Worm (Caenorhabditis elegans) whole organism, young adult: Measurements from ENCODE around the gene Y45F3A.5.

ENCODE experiments used
- B0019.2 ChIP-seq: fragments of 200-800 bp; sonication (Bioruptor generic); conservative IDR thresholded peaks from 2 replicates; pipeline ENCODE4 v1.3.6; 2022; ENCODE audit warnings: missing genetic modification reagents, missing genetic modification characterization, missing compliant biosample characterization
- B0035.1 ChIP-seq: sonication (generic microtip); optimal IDR thresholded peaks from 2 replicates; lab custom pipeline; 2016; ENCODE audit warnings: missing genetic modification characterization, mild to moderate bottlenecking, missing compliant biosample characterization, missing genotype, missing genetic modification reagents
- D2030.7 ChIP-seq: fragments of 200-800 bp; sonication (Bioruptor generic); IDR thresholded peaks from 2 replicates; pipeline ENCODE4 v1.3.6; 2022; ENCODE audit warnings: missing genetic modification reagents, missing genetic modification characterization, missing compliant biosample characterization
- F10E7.11 ChIP-seq: sonication (generic microtip); optimal IDR thresholded peaks from 2 replicates; lab custom pipeline; 2017; ENCODE audit warnings: mild to moderate bottlenecking, missing genetic modification characterization, moderate library complexity, missing compliant biosample characterization
- F22D6.2 ChIP-seq: sonication (generic microtip); optimal IDR thresholded peaks from 2 replicates; lab custom pipeline; 2016; ENCODE audit warnings: mild to moderate bottlenecking, missing genetic modification characterization, missing compliant biosample characterization
- F23B12.7 ChIP-seq: sonication (generic microtip); optimal IDR thresholded peaks from 2 replicates; lab custom pipeline; 2017; ENCODE audit warnings: missing genetic modification characterization, mild to moderate bottlenecking, missing compliant biosample characterization, antibody characterized with exemption, moderate library complexity; ENCODE audit not compliant: insufficient read depth
- F39B2.1 ChIP-seq: fragments of 200-800 bp; sonication (Bioruptor generic); IDR thresholded peaks from 2 replicates; pipeline ENCODE4 v1.3.6; 2022; ENCODE audit warnings: missing genetic modification reagents, missing genetic modification characterization, missing compliant biosample characterization
- F57A8.1 ChIP-seq: fragments of 200-800 bp; sonication (Bioruptor generic); optimal IDR thresholded peaks from 2 replicates; lab custom pipeline; 2018; ENCODE audit warnings: mild to moderate bottlenecking, missing genetic modification characterization, moderate library complexity, missing compliant biosample characterization
- F57C9.4 ChIP-seq: sonication (generic microtip); optimal IDR thresholded peaks from 2 replicates; lab custom pipeline; 2017; ENCODE audit warnings: mild to moderate bottlenecking, missing genetic modification characterization, missing compliant biosample characterization
- Y53G8AR.9 ChIP-seq: fragments of 200-800 bp; sonication (Bioruptor generic); conservative IDR thresholded peaks from 2 replicates; pipeline ENCODE4 v1.3.6; 2022; ENCODE audit warnings: missing genetic modification reagents, missing genetic modification characterization, missing compliant biosample characterization
- Y56A3A.18 ChIP-seq: fragments of 200-800 bp; sonication (Bioruptor generic); IDR thresholded peaks from 2 replicates; pipeline ENCODE4 v1.3.6; 2022; ENCODE audit warnings: missing genetic modification reagents, missing genetic modification characterization, missing compliant biosample characterization
- Y67H2A.10 ChIP-seq: fragments of 200-800 bp; sonication (Bioruptor generic); conservative IDR thresholded peaks from 2 replicates; pipeline ENCODE4 v1.3.6; 2022; ENCODE audit warnings: missing genetic modification reagents, missing genetic modification characterization, missing compliant biosample characterization
- aptf-3 ChIP-seq: fragments of 200-800 bp; sonication (Bioruptor generic); IDR thresholded peaks from 2 replicates; pipeline ENCODE4 v1.3.6; 2022; ENCODE audit warnings: missing genetic modification characterization, missing compliant biosample characterization
- atf-7 ChIP-seq: sonication (generic microtip); optimal IDR thresholded peaks from 2 replicates; lab custom pipeline; 2017; ENCODE audit warnings: mild to moderate bottlenecking, missing genetic modification characterization, missing compliant biosample characterization
- athp-1 ChIP-seq: sonication (generic microtip); optimal IDR thresholded peaks from 2 replicates; lab custom pipeline; 2017; ENCODE audit warnings: mild to moderate bottlenecking, missing genetic modification characterization, missing compliant biosample characterization
- attf-6 ChIP-seq: fragments of 200-800 bp; sonication (Bioruptor generic); IDR thresholded peaks from 2 replicates; pipeline ENCODE4 v1.3.6; 2022; ENCODE audit warnings: missing genetic modification reagents, missing genetic modification characterization, missing compliant biosample characterization
- bed-2 ChIP-seq: fragments of 200-800 bp; sonication (Bioruptor generic); IDR thresholded peaks from 2 replicates; pipeline ENCODE4 v1.3.6; 2022; ENCODE audit warnings: missing genetic modification reagents, missing genetic modification characterization, missing compliant biosample characterization
- ceh-27 ChIP-seq: fragments of 200-800 bp; sonication (Bioruptor generic); optimal IDR thresholded peaks from 2 replicates; lab custom pipeline; 2018; ENCODE audit warnings: mild to moderate bottlenecking, missing genetic modification characterization, moderate library complexity, missing compliant biosample characterization
- ceh-79 ChIP-seq: sonication (generic microtip); optimal IDR thresholded peaks from 2 replicates; lab custom pipeline; 2017; ENCODE audit warnings: mild to moderate bottlenecking, missing genetic modification characterization, missing compliant biosample characterization
- chd-7 ChIP-seq: sonication (generic microtip); optimal IDR thresholded peaks from 2 replicates; lab custom pipeline; 2016; ENCODE audit warnings: mild to moderate bottlenecking, missing genetic modification characterization, moderate library complexity, missing compliant biosample characterization
- dpff-1 ChIP-seq: sonication (generic microtip); optimal IDR thresholded peaks from 2 replicates; lab custom pipeline; 2017; ENCODE audit warnings: mild to moderate bottlenecking, missing genetic modification characterization, missing compliant biosample characterization
- efl-1 ChIP-seq: fragments of 150-350 bp; optimal IDR thresholded peaks from 2 replicates; lab custom pipeline; 2014; ENCODE audit warnings: missing biosample characterization, missing genetic modification reagents, missing genetic modification characterization
- egrh-3 ChIP-seq: fragments of 200-800 bp; sonication (Bioruptor generic); IDR thresholded peaks from 2 replicates; pipeline ENCODE4 v1.3.6; 2022; ENCODE audit warnings: missing genetic modification reagents, missing genetic modification characterization, missing compliant biosample characterization
- ets-4 ChIP-seq: fragments of 200-800 bp; sonication (Bioruptor generic); optimal IDR thresholded peaks from 2 replicates; lab custom pipeline; 2018; ENCODE audit warnings: mild to moderate bottlenecking, missing genetic modification characterization, missing compliant biosample characterization
- fkh-3 ChIP-seq: sonication (generic microtip); optimal IDR thresholded peaks from 2 replicates; lab custom pipeline; 2016; ENCODE audit warnings: mild to moderate bottlenecking, missing genetic modification characterization, missing compliant biosample characterization
- him-1 ChIP-seq: sonication (generic microtip); optimal IDR thresholded peaks from 2 replicates; lab custom pipeline; 2016; ENCODE audit warnings: missing genotype, missing genetic modification reagents, missing genetic modification characterization, missing compliant biosample characterization
- hlh-26 ChIP-seq: fragments of 200-800 bp; sonication (Bioruptor generic); conservative IDR thresholded peaks from 2 replicates; pipeline ENCODE4 v1.3.6; 2022; ENCODE audit warnings: missing genetic modification reagents, missing genetic modification characterization, missing compliant biosample characterization
- hmg-1.2 ChIP-seq: fragments of 200-800 bp; sonication (Bioruptor generic); IDR thresholded peaks from 2 replicates; pipeline ENCODE4 v1.3.6; 2022; ENCODE audit warnings: missing genetic modification reagents, missing genetic modification characterization, missing compliant biosample characterization
- lin-26 ChIP-seq: fragments of 200-800 bp; sonication (Bioruptor generic); IDR thresholded peaks from 2 replicates; pipeline ENCODE4 v1.3.6; 2022; ENCODE audit warnings: missing genetic modification reagents, missing genetic modification characterization, missing compliant biosample characterization
- lin-40 ChIP-seq: sonication (generic microtip); optimal IDR thresholded peaks from 2 replicates; lab custom pipeline; 2016; ENCODE audit warnings: missing genetic modification characterization, mild to moderate bottlenecking, missing compliant biosample characterization, missing genotype, missing genetic modification reagents
- lsl-1 ChIP-seq: fragments of 200-800 bp; sonication (Bioruptor generic); optimal IDR thresholded peaks from 2 replicates; lab custom pipeline; 2018; ENCODE audit warnings: mild to moderate bottlenecking, missing genetic modification characterization, moderate library complexity, missing compliant biosample characterization
- lsy-27 ChIP-seq: sonication (generic microtip); optimal IDR thresholded peaks from 2 replicates; lab custom pipeline; 2017; ENCODE audit warnings: missing genetic modification characterization, mild to moderate bottlenecking, missing compliant biosample characterization, antibody characterized with exemption, missing genotype, borderline replicate concordance; ENCODE audit not compliant: insufficient read depth
- madf-6 ChIP-seq: fragments of 200-800 bp; sonication (Bioruptor generic); IDR thresholded peaks from 2 replicates; pipeline ENCODE4 v1.3.6; 2022; ENCODE audit warnings: missing genetic modification reagents, missing genetic modification characterization, missing compliant biosample characterization
- mxl-1 ChIP-seq: sonication (generic microtip); optimal IDR thresholded peaks from 2 replicates; lab custom pipeline; 2016; ENCODE audit warnings: missing genetic modification characterization, missing compliant biosample characterization
- nfyb-1 ChIP-seq: fragments of 200-800 bp; sonication (Bioruptor generic); IDR thresholded peaks from 2 replicates; pipeline ENCODE4 v1.3.6; 2022; ENCODE audit warnings: missing genetic modification reagents, missing genetic modification characterization, missing compliant biosample characterization
- nhr-27 ChIP-seq: fragments of 200-800 bp; sonication (Bioruptor generic); optimal IDR thresholded peaks from 2 replicates; lab custom pipeline; 2018; ENCODE audit warnings: mild to moderate bottlenecking, missing genetic modification characterization, moderate library complexity, missing compliant biosample characterization
- nhr-90 ChIP-seq: sonication (generic microtip); optimal IDR thresholded peaks from 2 replicates; lab custom pipeline; 2016; ENCODE audit warnings: missing genotype, mild to moderate bottlenecking, missing genetic modification characterization, missing compliant biosample characterization
- rec-8 ChIP-seq, 2 experiments: sonication (generic microtip); optimal IDR thresholded peaks; 2 replicates each; lab custom pipeline; 2016; ENCODE audit warnings: mild to moderate bottlenecking in 2 of 2, missing genetic modification characterization in 2 of 2, missing genetic modification reagents in 2 of 2, missing genotype in 2 of 2, missing biosample characterization in 1 of 2, missing compliant biosample characterization in 1 of 2, moderate library complexity in 1 of 2
- repo-1 ChIP-seq: sonication (generic microtip); optimal IDR thresholded peaks from 2 replicates; lab custom pipeline; 2017; ENCODE audit warnings: mild to moderate bottlenecking, missing genetic modification characterization, missing compliant biosample characterization
- sea-2 ChIP-seq: fragments of 200-800 bp; sonication (Bioruptor generic); IDR thresholded peaks from 2 replicates; pipeline ENCODE4 v1.3.6; 2022; ENCODE audit warnings: missing genetic modification characterization, missing compliant biosample characterization
- somi-1 ChIP-seq: fragments of 200-800 bp; sonication (Bioruptor generic); optimal IDR thresholded peaks from 2 replicates; lab custom pipeline; 2018; ENCODE audit warnings: mild to moderate bottlenecking, missing genetic modification characterization, missing compliant biosample characterization
- tbp1 ChIP-seq: fragments of 200-800 bp; sonication (Bioruptor generic); optimal IDR thresholded peaks from 2 replicates; lab custom pipeline; 2018; ENCODE audit warnings: mild to moderate bottlenecking, missing genetic modification characterization, missing compliant biosample characterization
- tbx-9 ChIP-seq: sonication (generic microtip); optimal IDR thresholded peaks from 2 replicates; lab custom pipeline; 2016; ENCODE audit warnings: borderline replicate concordance, missing genetic modification characterization, inconsistent platforms, missing compliant biosample characterization
- xnd-1 ChIP-seq: sonication (generic microtip); optimal IDR thresholded peaks from 2 replicates; lab custom pipeline; 2016; ENCODE audit warnings: missing genotype, missing genetic modification reagents, missing genetic modification characterization, missing compliant biosample characterization
- ztf-25 ChIP-seq: fragments of 200-800 bp; sonication (Bioruptor generic); IDR thresholded peaks from 2 replicates; pipeline ENCODE4 v1.3.6; 2022; ENCODE audit warnings: missing genetic modification reagents, missing genetic modification characterization, missing compliant biosample characterization
- ztf-26 ChIP-seq: sonication (generic microtip); optimal IDR thresholded peaks from 2 replicates; lab custom pipeline; 2017; ENCODE audit warnings: missing genetic modification characterization, missing compliant biosample characterization
- ztf-6 ChIP-seq: fragments of 200-800 bp; sonication (Bioruptor generic); IDR thresholded peaks from 2 replicates; pipeline ENCODE4 v1.3.6; 2022; ENCODE audit warnings: missing genetic modification reagents, missing genetic modification characterization, missing compliant biosample characterization

Gene Y45F3A.5

DNA sequence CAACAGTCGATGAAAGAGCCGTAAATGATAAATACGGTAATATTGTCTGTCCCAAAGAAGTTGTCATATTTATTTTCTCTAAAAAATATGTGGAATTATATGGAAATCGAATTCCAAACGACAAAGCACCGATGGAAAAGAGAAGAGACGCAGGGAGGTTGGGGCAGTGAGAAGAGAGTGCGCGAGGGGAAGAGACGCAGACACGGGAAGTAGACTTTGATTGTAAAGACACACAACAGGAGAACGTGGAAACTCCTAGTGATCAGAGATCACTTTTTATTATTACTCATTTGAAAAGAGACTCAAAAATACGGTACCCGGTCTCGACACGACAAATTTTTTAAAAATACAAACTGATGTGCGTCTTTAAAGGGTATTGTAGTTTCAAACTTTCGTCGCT is 42.2 kb upstream of the Y45F3A.5 start (continued):
- TF ChIP-seq hmg-1.2 (GFP tag; lab: Robert Waterston, UW) (peak; percentile 99), chd-7 (no peak), fkh-3 (tag; lab: Kevin White, UChicago) (no peak), tbp1 (GFP tag; lab: Kevin White, UChicago) (peak; percentile 9)

DNA sequence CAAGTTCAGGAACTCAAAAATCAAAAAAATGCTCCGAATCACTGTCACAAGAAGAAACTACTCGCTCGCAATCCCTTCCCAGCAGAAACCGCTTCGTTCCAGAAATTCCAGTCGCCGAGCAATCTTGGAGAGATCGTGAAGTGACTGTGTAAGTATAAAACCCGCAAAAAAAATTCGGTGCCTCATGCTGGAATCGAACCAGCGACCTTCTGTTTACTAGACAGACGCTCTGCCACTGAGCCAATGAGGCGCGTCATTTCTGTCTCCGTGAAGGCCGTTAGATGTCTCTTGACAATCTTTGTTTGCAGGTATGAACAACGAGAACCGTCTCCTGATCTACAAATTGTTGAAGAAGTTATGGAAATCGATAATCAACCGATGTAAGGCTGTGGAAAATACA is 38.4 kb upstream of the Y45F3A.5 start:
- 0 out of 2 replicates have a peak, but pooled peaks have one; percentile 22 for TF ChIP-seq B0019.2
- no peak for TF ChIP-seq dpff-1 (tag; lab: Kevin White, UChicago)
- TF ChIP-seq madf-6 (GFP tag; lab: Robert Waterston, UW), result peak; percentile 77
- TF ChIP-seq lin-26 (GFP tag; lab: Robert Waterston, UW), result peak; percentile 97
- TF ChIP-seq mxl-1, result peak; percentile 52
- TF ChIP-seq F22D6.2 (tag; lab: Kevin White, UChicago), result no peak
- TF ChIP-seq hlh-26 (GFP tag; lab: Robert Waterston, UW), result no peak
- TF ChIP-seq repo-1, result peak; percentile 18
- no peak for TF ChIP-seq xnd-1 (tag; lab: Kevin White, UChicago)
- TF ChIP-seq lsy-27, result no peak
- peak; percentile 19 for TF ChIP-seq B0035.1 (tag; lab: Kevin White, UChicago)
- no peak for TF ChIP-seq ets-4 (GFP tag; lab: Kevin White, UChicago)
- no peak for TF ChIP-seq egrh-3 (GFP tag; lab: Robert Waterston, UW)
- TF ChIP-seq attf-6 (GFP tag; lab: Robert Waterston, UW), result peak; percentile 72
- no peak for TF ChIP-seq ztf-6 (GFP tag; lab: Robert Waterston, UW)
- no peak for TF ChIP-seq sea-2 (GFP tag; lab: Robert Waterston, UW)
- TF ChIP-seq ztf-25 (GFP tag; lab: Robert Waterston, UW), result peak; percentile 65
- TF ChIP-seq rec-8 (tag; optimal IDR thresholded peaks at IDR 0.05; lab: Kevin White, UChicago), result peak; percentile 59 to 73
- 0 out of 2 replicates have a peak, but pooled peaks have one; percentile 68 for TF ChIP-seq aptf-3 (GFP tag; lab: Robert Waterston, UW)
- peak; percentile 19 for TF ChIP-seq atf-7 (tag; lab: Kevin White, UChicago)
- peak; percentile 42 for TF ChIP-seq him-1
- TF ChIP-seq F39B2.1 (GFP tag; lab: Robert Waterston, UW), result no peak
- peak; percentile 80 for TF ChIP-seq nfyb-1 (GFP tag; lab: Robert Waterston, UW)
- TF ChIP-seq F10E7.11 (tag; lab: Kevin White, UChicago), result peak; percentile 51
- TF ChIP-seq bed-2, result no peak
- TF ChIP-seq Y56A3A.18, result 0 out of 2 replicates have a peak, but pooled peaks have one; percentile 21
- TF ChIP-seq athp-1, result peak; percentile 70
- peak; percentile 45 for TF ChIP-seq lin-40 (tag; lab: Kevin White, UChicago)
- peak; percentile 6 for TF ChIP-seq somi-1 (GFP tag; lab: Kevin White, UChicago)
- TF ChIP-seq ztf-26, result peak; percentile 53
- peak; percentile 75 for TF ChIP-seq nhr-90 (tag; lab: Kevin White, UChicago)
- TF ChIP-seq Y67H2A.10, result no peak
- TF ChIP-seq D2030.7, result peak; percentile 50
- peak; percentile 57 for TF ChIP-seq lsl-1 (GFP tag; lab: Kevin White, UChicago)
- 0 out of 2 replicates have a peak, but pooled peaks have one; percentile 50 for TF ChIP-seq Y53G8AR.9 (GFP tag; lab: Robert Waterston, UW)
- TF ChIP-seq F57C9.4 (tag; lab: Kevin White, UChicago), result no peak
- TF ChIP-seq nhr-27, result peak; percentile 23
- peak; percentile 51 for TF ChIP-seq chd-7
- peak; percentile 79 for TF ChIP-seq F57A8.1
- no peak for TF ChIP-seq tbx-9 (tag; lab: Kevin White, UChicago)
- peak; percentile 6 for TF ChIP-seq F23B12.7 (tag; lab: Kevin White, UChicago)
- peak; percentile 5 for TF ChIP-seq efl-1 (GFP tag; lab: Kevin White, UChicago)
- TF ChIP-seq ceh-27 (GFP tag; lab: Kevin White, UChicago), result peak; percentile 60
- peak; percentile 53 for TF ChIP-seq ceh-79 (tag; lab: Kevin White, UChicago)
